Worm (Caenorhabditis elegans) whole organism, mixed stage, embryonic: ENCODE data around the gene men-1.

ENCODE experiments used
- mab-5 ChIP-seq: fragments of 150-350 bp; optimal IDR thresholded peaks from 2 replicates; lab custom pipeline; 2014; ENCODE audit warnings: missing biosample characterization, missing genetic modification characterization
- nhr-12 ChIP-seq: fragments of 150-350 bp; optimal IDR thresholded peaks from 2 replicates; lab custom pipeline; 2014; ENCODE audit warnings: missing biosample characterization, missing genetic modification characterization
- nhr-76 ChIP-seq: sonication (generic microtip); optimal IDR thresholded peaks from 2 replicates; lab custom pipeline; 2017; ENCODE audit warnings: missing biosample characterization, missing genetic modification characterization
- unc-39 ChIP-seq: fragments of 150-350 bp; optimal IDR thresholded peaks from 2 replicates; lab custom pipeline; 2014; ENCODE audit warnings: missing biosample characterization, missing genetic modification characterization
- ztf-11 ChIP-seq: fragments of 150-350 bp; optimal IDR thresholded peaks from 2 replicates; lab custom pipeline; 2014; ENCODE audit warnings: missing biosample characterization, missing genetic modification characterization

- TF ChIP-seq nhr-12 (no peak), unc-39 (tag; lab: Kevin White, UChicago) (no peak), mab-5 (tag; lab: Kevin White, UChicago) (no peak), ztf-11 (no peak), nhr-76 (tag; lab: Kevin White, UChicago) (no peak)
Measured at ce11 chrII:14214109-14214508, 19.8 kb downstream of the men-1 start, which contains the start of gene Y48B6A.10.
